Worm (Caenorhabditis elegans): ENCODE data around the gene B0457.4.

Gene B0457.4

DNA sequence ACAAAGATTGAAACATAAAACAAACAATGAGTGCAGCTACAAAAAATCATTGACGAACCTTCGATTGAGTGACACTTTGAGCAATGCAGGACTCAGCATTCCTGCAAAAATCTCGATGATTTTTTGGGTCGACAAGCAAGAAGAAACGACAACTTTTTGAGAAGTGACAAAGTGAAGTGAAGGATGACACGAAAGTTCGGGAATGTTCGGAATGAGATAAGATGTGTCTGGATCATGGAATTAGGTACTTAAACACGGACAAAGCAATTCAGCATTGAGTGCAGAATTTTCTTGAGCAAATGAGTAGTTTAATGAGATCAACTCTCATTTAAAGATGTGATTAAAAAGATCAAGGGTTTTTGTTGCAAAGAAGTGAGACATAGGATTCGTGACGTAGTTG lies 38.0 kb downstream of the B0457.4 start, which contains the start of gene T07D4.2:
Gene T07D4.2 (minus strand): TSS at position 101 of the 400 bp plus-strand sequence.
- no peak for TF ChIP-seq gmeb-2 (tag; optimal IDR thresholded peaks at IDR 0.05)
- no peak for TF ChIP-seq eyg-1 (tag; optimal IDR thresholded peaks at IDR 0.05)
- TF ChIP-seq hlh-13 (GFP tag; optimal IDR thresholded peaks at IDR 0.05) = no peak
- TF ChIP-seq hlh-6 (tag; optimal IDR thresholded peaks at IDR 0.05) = no peak
- TF ChIP-seq rnt-1 (tag; optimal IDR thresholded peaks at IDR 0.05) = no peak
- no peak for TF ChIP-seq ceh-34 (tag; optimal IDR thresholded peaks at IDR 0.05)
- no peak for TF ChIP-seq nhr-232 (tag; optimal IDR thresholded peaks at IDR 0.05)
- no peak for TF ChIP-seq K02D7.2 (tag; optimal IDR thresholded peaks at IDR 0.05)
- no peak for TF ChIP-seq ceh-6 (GFP tag; optimal IDR thresholded peaks at IDR 0.05)

- peak; percentile 4 for TF ChIP-seq elt-2 (tag; optimal IDR thresholded peaks at IDR 0.05)
- no peak for TF ChIP-seq hlh-8 (tag; optimal IDR thresholded peaks at IDR 0.05)
Observed at ce11 chrII:8866844-8867243, 45.0 kb downstream of the B0457.4 start.

- TF ChIP-seq ceh-19 (GFP tag; optimal IDR thresholded peaks at IDR 0.05) = no peak
- no peak for TF ChIP-seq che-1 (tag; optimal IDR thresholded peaks at IDR 0.05)
- TF ChIP-seq pha-4 (tag; optimal IDR thresholded peaks at IDR 0.05) = no peak
- TF ChIP-seq C08G9.2 (tag; optimal IDR thresholded peaks at IDR 0.05) = no peak
Observed at ce11 chrII:8865078-8865477, 46.8 kb downstream of the B0457.4 start, which contains the start of gene npr-20. Gene npr-20, minus strand, starts transcription at chrII:8865178.

Data from whole organism, late embryonic.